Worm (Caenorhabditis elegans): ENCODE results near the gene madf-11.

DNA sequence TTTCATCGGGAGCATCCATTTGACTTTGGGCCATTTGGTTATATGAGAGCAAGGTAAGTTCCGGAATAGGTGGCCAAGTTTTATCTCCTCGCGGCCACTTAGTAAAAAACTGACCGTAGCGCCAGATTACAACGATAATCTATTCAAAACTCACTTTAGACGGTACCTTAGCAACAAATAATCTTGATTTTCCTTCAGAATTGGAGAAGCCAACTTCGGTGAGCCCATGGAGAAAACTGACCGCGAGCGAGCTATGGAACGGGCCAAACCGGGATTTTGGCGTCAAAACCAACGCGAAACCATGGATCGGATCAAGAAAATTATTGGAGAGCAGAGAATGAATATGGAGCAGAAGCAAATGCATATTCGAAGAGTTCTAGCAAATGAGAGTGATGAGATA, 17.6 kb downstream of the madf-11 start:
- no peak for TF ChIP-seq sox-2 (GFP tag; IDR thresholded peaks at IDR 0.05)
- TF ChIP-seq unc-86 (tag; optimal IDR thresholded peaks at IDR 0.05): no peak
- TF ChIP-seq elt-2 (tag; optimal IDR thresholded peaks at IDR 0.05): no peak
- no peak for TF ChIP-seq ttx-3 (tag; optimal IDR thresholded peaks at IDR 0.05)
- TF ChIP-seq nfya-1 (tag; optimal IDR thresholded peaks at IDR 0.05): no peak
- no peak for TF ChIP-seq F13H6.1 (tag; optimal IDR thresholded peaks at IDR 0.05)
- no peak for TF ChIP-seq fkh-10 (GFP tag; optimal IDR thresholded peaks at IDR 0.05)
- no peak for TF ChIP-seq syd-9 (tag; optimal IDR thresholded peaks at IDR 0.05)
- no peak for TF ChIP-seq lin-11 (tag; optimal IDR thresholded peaks at IDR 0.05)
